Fruit fly (Drosophila melanogaster) whole organism, prepupa: ENCODE measurements around the gene Ugt35A1.
A peak's percentile ranks its signal among the peaks of the same experiment; 100 is the strongest.

ENCODE experiments used
- Blimp-1 ChIP-seq: fragments of 200-800 bp; sonication (Bioruptor generic); optimal IDR thresholded peaks from 3 replicates; lab custom pipeline; 2017; ENCODE audit warnings: missing biosample characterization, missing genetic modification characterization, mild to moderate bottlenecking, moderate library complexity, missing genetic modification reagents
- CG10631 ChIP-seq: fragments of 200-800 bp; sonication (Bioruptor generic); optimal IDR thresholded peaks from 2 replicates; lab custom pipeline; 2016; ENCODE audit warnings: missing biosample characterization, missing genetic modification characterization
- CG10669 ChIP-seq: fragments of 200-800 bp; sonication (Bioruptor generic); optimal IDR thresholded peaks from 3 replicates; lab custom pipeline; 2018; ENCODE audit warnings: missing biosample characterization, mild to moderate bottlenecking, missing genetic modification characterization, moderate library complexity
- CG11294 ChIP-seq: fragments of 200-800 bp; sonication (Bioruptor generic); IDR thresholded peaks from 2 replicates; pipeline ENCODE4 v1.3.6; 2022; ENCODE audit warnings: missing biosample characterization, missing genetic modification characterization
- CG11762 ChIP-seq: fragments of 200-800 bp; sonication (Bioruptor generic); optimal IDR thresholded peaks from 3 replicates; lab custom pipeline; 2016; ENCODE audit warnings: missing biosample characterization, missing genetic modification characterization; ENCODE audit not compliant: insufficient read depth
- CG11902 ChIP-seq: fragments of 200-800 bp; sonication (Bioruptor generic); optimal IDR thresholded peaks from 3 replicates; lab custom pipeline; 2016; ENCODE audit warnings: missing biosample characterization, missing genetic modification characterization
- CG15336 ChIP-seq: fragments of 200-800 bp; sonication (Bioruptor generic); IDR thresholded peaks from 2 replicates; pipeline ENCODE4 v1.3.6; 2022; ENCODE audit warnings: missing biosample characterization, missing genetic modification characterization
- CG1621 ChIP-seq: fragments of 200-800 bp; sonication (Bioruptor generic); optimal IDR thresholded peaks from 3 replicates; lab custom pipeline; 2018; ENCODE audit warnings: missing biosample characterization, mild to moderate bottlenecking, missing genetic modification characterization
- CG3032 ChIP-seq: fragments of 200-800 bp; optimal IDR thresholded peaks from 2 replicates; lab custom pipeline; 2019; ENCODE audit warnings: missing biosample characterization, mild to moderate bottlenecking, missing genetic modification characterization, moderate library complexity
- CG31627 ChIP-seq: fragments of 200-800 bp; sonication (Bioruptor generic); optimal IDR thresholded peaks from 3 replicates; lab custom pipeline; 2016; ENCODE audit warnings: missing biosample characterization, missing genetic modification characterization
- CG32006 ChIP-seq: fragments of 200-800 bp; sonication (Bioruptor generic); optimal IDR thresholded peaks from 3 replicates; lab custom pipeline; 2017; ENCODE audit warnings: missing biosample characterization, mild to moderate bottlenecking, missing genetic modification characterization
- CG34406 ChIP-seq: fragments of 200-800 bp; sonication (Bioruptor generic); optimal IDR thresholded peaks from 3 replicates; lab custom pipeline; 2016; ENCODE audit warnings: missing biosample characterization, missing genetic modification characterization
- CG3919 ChIP-seq: fragments of 200-800 bp; sonication (Bioruptor generic); optimal IDR thresholded peaks from 3 replicates; lab custom pipeline; 2016; ENCODE audit warnings: missing biosample characterization, missing genetic modification characterization
- CG6163 ChIP-seq: fragments of 200-800 bp; sonication (Bioruptor generic); IDR thresholded peaks from 3 replicates; pipeline ENCODE4 v1.3.6; 2022; ENCODE audit warnings: missing biosample characterization, missing genetic modification characterization
- CG6276 ChIP-seq: fragments of 200-800 bp; sonication (Bioruptor generic); optimal IDR thresholded peaks from 2 replicates; lab custom pipeline; 2017; ENCODE audit warnings: missing biosample characterization, mild to moderate bottlenecking, missing genetic modification characterization
- CG6792 ChIP-seq: fragments of 200-800 bp; sonication (Bioruptor generic); optimal IDR thresholded peaks from 3 replicates; lab custom pipeline; 2016; ENCODE audit warnings: missing biosample characterization, missing genetic modification characterization
- CG6808 ChIP-seq: fragments of 200-800 bp; sonication (Bioruptor generic); optimal IDR thresholded peaks from 3 replicates; lab custom pipeline; 2017; ENCODE audit warnings: missing biosample characterization, missing genetic modification characterization, mild to moderate bottlenecking, moderate library complexity, missing genetic modification reagents
- CG6854 ChIP-seq: fragments of 200-800 bp; sonication (Bioruptor generic); optimal IDR thresholded peaks from 2 replicates; lab custom pipeline; 2017; ENCODE audit warnings: missing biosample characterization, mild to moderate bottlenecking, missing genetic modification characterization
- CG7368 ChIP-seq: fragments of 200-800 bp; sonication (Bioruptor generic); optimal IDR thresholded peaks from 3 replicates; lab custom pipeline; 2016; ENCODE audit warnings: missing biosample characterization, missing genetic modification characterization
- CG8119 ChIP-seq: fragments of 200-800 bp; sonication (Bioruptor generic); IDR thresholded peaks from 3 replicates; pipeline ENCODE4 v1.3.6; 2022; ENCODE audit warnings: missing biosample characterization, missing genetic modification characterization
- CG8319 ChIP-seq: fragments of 200-800 bp; sonication (Bioruptor generic); optimal IDR thresholded peaks from 3 replicates; lab custom pipeline; 2016; ENCODE audit warnings: missing biosample characterization, missing genetic modification characterization
- CG8632 ChIP-seq: fragments of 200-800 bp; sonication (Bioruptor generic); optimal IDR thresholded peaks from 3 replicates; lab custom pipeline; 2016; ENCODE audit warnings: missing biosample characterization, missing genetic modification characterization
- CG9139 ChIP-seq: fragments of 200-800 bp; sonication (Bioruptor generic); optimal IDR thresholded peaks from 3 replicates; lab custom pipeline; 2017; ENCODE audit warnings: missing biosample characterization, mild to moderate bottlenecking, missing genetic modification characterization
- Eip75B ChIP-seq: fragments of 200-800 bp; sonication (Bioruptor generic); optimal IDR thresholded peaks from 3 replicates; lab custom pipeline; 2016; ENCODE audit warnings: missing biosample characterization, missing genetic modification characterization
- Eip78C ChIP-seq: fragments of 200-800 bp; sonication (Bioruptor generic); peaks from one replicate; lab custom pipeline; 2016; ENCODE audit warnings: missing biosample characterization, missing genetic modification characterization
- Eip93F ChIP-seq: fragments of 200-800 bp; sonication (Bioruptor generic); optimal IDR thresholded peaks from 2 replicates; lab custom pipeline; 2016; ENCODE audit warnings: missing biosample characterization, mild to moderate bottlenecking, missing genetic modification characterization
- Ets21C ChIP-seq: fragments of 200-800 bp; sonication (Bioruptor generic); optimal IDR thresholded peaks from 3 replicates; lab custom pipeline; 2016; ENCODE audit warnings: missing biosample characterization, missing genetic modification characterization
- Ets96B ChIP-seq: fragments of 200-800 bp; optimal IDR thresholded peaks from 2 replicates; lab custom pipeline; 2019; ENCODE audit warnings: missing biosample characterization, mild to moderate bottlenecking, missing genetic modification characterization, moderate library complexity
- Hr39 ChIP-seq: fragments of 200-800 bp; sonication (Bioruptor generic); optimal IDR thresholded peaks from 2 replicates; lab custom pipeline; 2016; ENCODE audit warnings: missing biosample characterization, missing genetic modification characterization
- Hr4 ChIP-seq: fragments of 200-800 bp; sonication (Bioruptor generic); optimal IDR thresholded peaks from 3 replicates; lab custom pipeline; 2016; ENCODE audit warnings: missing biosample characterization, missing genetic modification characterization
- Lpt ChIP-seq: fragments of 200-800 bp; sonication (Bioruptor generic); optimal IDR thresholded peaks from 3 replicates; lab custom pipeline; 2016; ENCODE audit warnings: missing biosample characterization, missing genetic modification characterization
- Met ChIP-seq: fragments of 200-800 bp; sonication (Bioruptor generic); optimal IDR thresholded peaks from 3 replicates; lab custom pipeline; 2016; ENCODE audit warnings: missing biosample characterization, missing genetic modification characterization
- Sox14 ChIP-seq: fragments of 200-800 bp; sonication (Bioruptor generic); optimal IDR thresholded peaks from 3 replicates; lab custom pipeline; 2016; ENCODE audit warnings: missing biosample characterization, missing genetic modification characterization
- Sox15 ChIP-seq: fragments of 200-800 bp; sonication (Bioruptor generic); optimal IDR thresholded peaks from 3 replicates; lab custom pipeline; 2016; ENCODE audit warnings: missing biosample characterization, missing genetic modification characterization
- achi ChIP-seq: fragments of 200-800 bp; sonication (Bioruptor generic); optimal IDR thresholded peaks from 3 replicates; lab custom pipeline; 2016; ENCODE audit warnings: missing biosample characterization, missing genetic modification characterization
- acj6 ChIP-seq: fragments of 200-800 bp; sonication (Bioruptor generic); optimal IDR thresholded peaks from 3 replicates; lab custom pipeline; 2016; ENCODE audit warnings: missing biosample characterization, missing genetic modification characterization
- cyc ChIP-seq: fragments of 200-800 bp; sonication (Bioruptor generic); optimal IDR thresholded peaks from 3 replicates; lab custom pipeline; 2016; ENCODE audit warnings: missing biosample characterization, missing genetic modification characterization
- dsx ChIP-seq: fragments of 200-800 bp; optimal IDR thresholded peaks from 3 replicates; lab custom pipeline; 2019; ENCODE audit warnings: missing biosample characterization, mild to moderate bottlenecking, missing genetic modification characterization, moderate library complexity; ENCODE audit not compliant: poor library complexity, severe bottlenecking
- eg ChIP-seq: fragments of 200-800 bp; sonication (Bioruptor generic); IDR thresholded peaks from 3 replicates; pipeline ENCODE4 v1.3.6; 2022; ENCODE audit warnings: missing biosample characterization, missing genetic modification characterization
- fd85E ChIP-seq: fragments of 200-800 bp; sonication (Bioruptor generic); optimal IDR thresholded peaks from 3 replicates; lab custom pipeline; 2016; ENCODE audit warnings: missing biosample characterization, missing genetic modification characterization
- lz ChIP-seq: fragments of 200-800 bp; sonication (Bioruptor generic); optimal IDR thresholded peaks from 3 replicates; lab custom pipeline; 2016; ENCODE audit warnings: missing biosample characterization, missing genetic modification characterization
- pdm3 ChIP-seq: fragments of 200-800 bp; sonication (Bioruptor generic); optimal IDR thresholded peaks from 3 replicates; lab custom pipeline; 2016; ENCODE audit warnings: missing biosample characterization, missing genetic modification characterization
- salr ChIP-seq, 2 experiments: fragments of 200-800 bp; sonication (Bioruptor generic); optimal IDR thresholded peaks; 3 replicates each; lab custom pipeline; 2016 to 2018; ENCODE audit warnings: missing biosample characterization in 2 of 2, missing genetic modification characterization in 2 of 2, mild to moderate bottlenecking in 1 of 2
- spab ChIP-seq: fragments of 200-800 bp; sonication (Bioruptor generic); optimal IDR thresholded peaks from 2 replicates; lab custom pipeline; 2017; ENCODE audit warnings: missing biosample characterization, mild to moderate bottlenecking, missing genetic modification characterization, missing genetic modification reagents
- svp ChIP-seq: fragments of 200-800 bp; sonication (Bioruptor generic); peaks from one replicate; lab custom pipeline; 2016; ENCODE audit warnings: missing biosample characterization, missing genetic modification characterization
- topi ChIP-seq: fragments of 200-800 bp; sonication (Bioruptor generic); optimal IDR thresholded peaks from 3 replicates; lab custom pipeline; 2016; ENCODE audit warnings: missing biosample characterization, missing genetic modification characterization
- vri ChIP-seq: fragments of 200-800 bp; sonication (Bioruptor generic); optimal IDR thresholded peaks from 3 replicates; lab custom pipeline; 2016; ENCODE audit warnings: missing biosample characterization, mild to moderate bottlenecking, missing genetic modification characterization

The Ugt35A1 gene

DNA sequence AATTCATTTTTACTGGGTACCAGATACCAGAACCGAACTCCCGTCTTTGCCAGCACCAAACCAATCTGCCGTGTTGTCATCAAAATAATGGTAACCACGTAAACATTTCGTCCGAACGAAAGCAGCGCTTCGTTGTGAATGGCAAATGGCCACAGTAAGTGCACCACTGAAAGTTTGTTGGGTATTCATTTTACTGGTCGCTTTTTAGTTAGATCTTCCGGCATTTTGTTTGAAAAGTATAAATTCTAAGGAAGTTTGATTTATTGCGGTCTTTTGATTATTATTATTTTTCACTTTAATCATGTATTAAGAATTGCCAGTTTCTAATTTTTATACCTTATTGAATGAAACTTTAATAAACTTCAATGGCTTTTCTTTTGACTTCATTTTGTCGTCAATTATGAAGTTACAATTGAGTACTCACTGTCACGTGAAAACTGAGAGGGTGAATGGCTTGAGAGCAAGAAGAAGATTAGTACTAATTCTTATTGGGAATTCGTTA is 42.0 kb upstream of the Ugt35A1 start, which contains the start of gene ZnT86D (continued):
- TF ChIP-seq svp (GFP tag; lab: Kevin White, UChicago) (no peak), topi (GFP tag; lab: Kevin White, UChicago) (peak; percentile 78), Blimp-1 (GFP tag; lab: Kevin White, UChicago) (peak; percentile 35), CG32006 (GFP tag; lab: Kevin White, UChicago) (peak; percentile 74), CG6792 (GFP tag; lab: Kevin White, UChicago) (peak; percentile 43), Met (peak; percentile 76), CG9139 (no peak), CG6163 (GFP tag; lab: Robert Waterston, UW) (0 out of 3 replicates have a peak, but pooled peaks have one; percentile 29), CG8632 (GFP tag; lab: Kevin White, UChicago) (no peak), CG6854 (GFP tag; lab: Kevin White, UChicago) (peak; percentile 51), Eip75B (GFP tag; lab: Kevin White, UChicago) (peak; percentile 70), spab (no peak), Hr4 (GFP tag; lab: Kevin White, UChicago) (peak; percentile 87), CG6808 (peak; percentile 44), acj6 (peak; percentile 61), Ets96B (tag; lab: Kevin White, UChicago) (peak; percentile 62), vri (GFP tag; lab: Kevin White, UChicago) (peak; percentile 56)
- TF ChIP-seq, all 60 proteins: peak for 47

- TF ChIP-seq achi (peak; percentile 67), CG8119 (GFP tag; lab: Robert Waterston, UW) (peak; percentile 53; the same call in 2 of the 3 replicates), Eip93F (GFP tag; lab: Kevin White, UChicago) (peak; percentile 8), Lpt (GFP tag; lab: Kevin White, UChicago) (peak; percentile 36), svp (GFP tag; lab: Kevin White, UChicago) (peak; percentile 95), fd85E (no peak), CG6792 (GFP tag; lab: Kevin White, UChicago) (peak; percentile 57), CG34406 (peak; percentile 48), Ets96B (tag; lab: Kevin White, UChicago) (peak; percentile 42), CG15336 (GFP tag; lab: Robert Waterston, UW) (peak; percentile 69), Ets21C (GFP tag; lab: Kevin White, UChicago) (peak; percentile 66), CG11902 (GFP tag; lab: Kevin White, UChicago) (peak; percentile 50), CG3032 (tag; lab: Kevin White, UChicago) (peak; percentile 49), Met (peak; percentile 81), Hr4 (GFP tag; lab: Kevin White, UChicago) (peak; percentile 80), cyc (GFP tag; lab: Kevin White, UChicago) (peak; percentile 75), CG11294 (GFP tag; lab: Robert Waterston, UW) (no peak), Hr39 (peak; percentile 81), CG31627 (GFP tag; lab: Kevin White, UChicago) (peak; percentile 83), CG11762 (GFP tag; lab: Kevin White, UChicago) (no peak), CG10631 (GFP tag; lab: Kevin White, UChicago) (peak; percentile 54), CG6276 (no peak), eg (GFP tag; lab: Robert Waterston, UW) (peak; percentile 80), CG1621 (no peak), Eip78C (GFP tag; lab: Kevin White, UChicago) (peak; percentile 88), Sox14 (GFP tag; lab: Kevin White, UChicago) (peak; percentile 72), CG6163 (GFP tag; lab: Robert Waterston, UW) (peak; percentile 70), acj6 (peak; percentile 64), lz (GFP tag; lab: Kevin White, UChicago) (peak; percentile 83), spab (no peak), dsx (peak; percentile 12), CG9139 (no peak), pdm3 (GFP tag; lab: Kevin White, UChicago) (peak; percentile 82), salr (GFP tag; optimal IDR thresholded peaks at IDR 0.05; lab: Kevin White, UChicago) (peak in 1 of 2 experiments; percentile 26), CG7368 (GFP tag; lab: Kevin White, UChicago) (peak; percentile 43), CG10669 (GFP tag; lab: Kevin White, UChicago) (peak; percentile 53), Sox15 (peak; percentile 62), topi (GFP tag; lab: Kevin White, UChicago) (peak; percentile 79), CG3919 (peak; percentile 72), CG8319 (GFP tag; lab: Kevin White, UChicago) (peak; percentile 7)
Measured at dm6 chr3R:11211291-11212061, 39.0 kb upstream of the Ugt35A1 start.
